Worm (Caenorhabditis elegans) whole organism, L3 larva: ENCODE measurements around the gene gei-8.

ENCODE experiments used
- R02D3.7 ChIP-seq: fragments of 150-350 bp; optimal IDR thresholded peaks from 2 replicates; lab custom pipeline; 2014; ENCODE audit warnings: missing biosample characterization, missing genetic modification characterization
- ama-1 ChIP-seq: fragments of 150-350 bp; optimal IDR thresholded peaks from 2 replicates; lab custom pipeline; 2018
- ceh-16 ChIP-seq: sonication (generic microtip); optimal IDR thresholded peaks from 2 replicates; lab custom pipeline; 2017; ENCODE audit warnings: missing biosample characterization, missing genetic modification characterization
- daf-12 ChIP-seq: fragments of 150-350 bp; optimal IDR thresholded peaks from 2 replicates; lab custom pipeline; 2014; ENCODE audit warnings: missing biosample characterization, missing genetic modification reagents, missing genetic modification characterization
- elt-1 ChIP-seq: fragments of 150-350 bp; optimal IDR thresholded peaks from 2 replicates; lab custom pipeline; 2014; ENCODE audit warnings: missing biosample characterization, missing genetic modification characterization
- elt-3 ChIP-seq, 3 experiments: fragments of 150-350 bp in 1 of 3; sonication (generic microtip) in 2 of 3; optimal IDR thresholded peaks; 2 replicates in 2 of 3; 4 replicates in 1 of 3; lab custom pipeline; 2014 to 2017; ENCODE audit warnings: missing biosample characterization in 3 of 3, missing genetic modification characterization in 3 of 3
- jun-1 ChIP-seq: fragments of 150-350 bp; optimal IDR thresholded peaks from 2 replicates; lab custom pipeline; 2014; ENCODE audit warnings: missing biosample characterization, missing genetic modification reagents, missing genetic modification characterization
- nhr-12 ChIP-seq: fragments of 150-350 bp; optimal IDR thresholded peaks from 2 replicates; lab custom pipeline; 2014; ENCODE audit warnings: missing biosample characterization, missing genetic modification characterization
- nhr-237 ChIP-seq: fragments of 150-350 bp; optimal IDR thresholded peaks from 2 replicates; lab custom pipeline; 2014; ENCODE audit warnings: missing biosample characterization, missing genetic modification characterization
- nhr-25 ChIP-seq: sonication (generic microtip); optimal IDR thresholded peaks from 2 replicates; lab custom pipeline; 2017; ENCODE audit warnings: missing biosample characterization, missing genetic modification characterization
- pqm-1 ChIP-seq: fragments of 150-350 bp; optimal IDR thresholded peaks from 2 replicates; lab custom pipeline; 2017; ENCODE audit warnings: missing biosample characterization, missing genetic modification characterization, inconsistent platforms

DNA sequence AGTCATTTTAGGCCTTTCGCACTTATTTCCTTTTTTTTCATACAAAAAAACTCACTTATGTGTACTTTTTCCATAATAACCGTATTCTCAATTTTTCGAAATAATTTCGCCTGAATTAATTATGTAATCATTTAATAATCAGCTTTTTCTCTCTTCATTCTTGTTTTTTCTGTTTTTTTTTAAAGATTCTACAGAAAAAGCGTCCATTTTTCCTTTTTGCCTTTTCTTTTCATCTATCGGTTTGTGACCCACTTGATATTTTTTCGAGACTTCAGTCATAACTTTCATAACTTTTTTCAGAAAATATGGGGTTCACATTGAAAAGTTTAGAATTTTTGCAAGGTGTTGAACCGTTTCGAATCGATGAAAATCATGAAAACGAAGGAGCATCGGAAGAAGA lies 32.8 kb downstream of the gei-8 start, which contains the start of gene vms-1:
- no peak for TF ChIP-seq R02D3.7 (tag; lab: Kevin White, UChicago)
- TF ChIP-seq elt-1 (tag; lab: Kevin White, UChicago): no peak
- TF ChIP-seq elt-3 (tag; optimal IDR thresholded peaks at IDR 0.05; lab: Kevin White, UChicago): no peak
- TF ChIP-seq nhr-237 (tag; lab: Kevin White, UChicago): no peak
- no peak for TF ChIP-seq daf-12 (tag; lab: Kevin White, UChicago)
- TF ChIP-seq ama-1 (lab: Kevin White, UChicago): no peak
- TF ChIP-seq pqm-1 (tag; lab: Kevin White, UChicago): no peak
- no peak for TF ChIP-seq nhr-12 (tag; lab: Kevin White, UChicago)
- no peak for TF ChIP-seq jun-1
- no peak for TF ChIP-seq nhr-25
- TF ChIP-seq ceh-16 (tag; lab: Kevin White, UChicago): no peak
